Worm (Caenorhabditis elegans): Measurements from ENCODE around the gene Y43C5B.2.

The Y43C5B.2 gene

ce11 chrIV:10347528-10347927, 4.6 kb downstream of the Y43C5B.2 start (continued):
- TF ChIP-seq lin-35 (GFP tag; optimal IDR thresholded peaks at IDR 0.05) = no peak
- TF ChIP-seq nhr-90 (tag; optimal IDR thresholded peaks at IDR 0.05) = no peak
- TF ChIP-seq ceh-27 (GFP tag; optimal IDR thresholded peaks at IDR 0.05) = no peak

- no peak for TF ChIP-seq nfyb-1 (GFP tag; IDR thresholded peaks at IDR 0.05)
- no peak for TF ChIP-seq K11D2.4 (GFP tag; IDR thresholded peaks at IDR 0.05)
These were observed 5.2 kb downstream of the Y43C5B.2 start for ce11 chrIV:10346948-10347347.

ce11 chrIV:10345990-10346389, 6.2 kb downstream of the Y43C5B.2 start:
- peak; percentile 5 for TF ChIP-seq lin-40 (tag; optimal IDR thresholded peaks at IDR 0.05)
- peak; percentile 56; the same call in 1 of the 2 replicates for TF ChIP-seq hmg-1.2 (GFP tag; IDR thresholded peaks at IDR 0.05)
- TF ChIP-seq lag-1 (GFP tag; IDR thresholded peaks at IDR 0.05) = no peak
- TF ChIP-seq snpc-1.3 (tag; optimal IDR thresholded peaks at IDR 0.05; ENCODE audit: insufficient read depth) = no peak
- no peak for TF ChIP-seq F22D6.2 (tag; optimal IDR thresholded peaks at IDR 0.05)
- TF ChIP-seq F57A8.1 (GFP tag; optimal IDR thresholded peaks at IDR 0.05) = no peak
- no peak for TF ChIP-seq C17E4.6 (GFP tag; IDR thresholded peaks at IDR 0.05)
- peak; percentile 43 for TF ChIP-seq K12H6.12 (tag; optimal IDR thresholded peaks at IDR 0.05)
- no peak for TF ChIP-seq madf-10 (tag; optimal IDR thresholded peaks at IDR 0.05)
- TF ChIP-seq ceh-58 (GFP tag; IDR thresholded peaks at IDR 0.05) = no peak
- TF ChIP-seq atf-7 (tag; optimal IDR thresholded peaks at IDR 0.05) = no peak
- TF ChIP-seq ztf-28 (GFP tag; IDR thresholded peaks at IDR 0.05) = no peak
- TF ChIP-seq B0261.1 (tag; optimal IDR thresholded peaks at IDR 0.05) = no peak
- TF ChIP-seq ceh-40 (GFP tag; IDR thresholded peaks at IDR 0.05) = no peak
- TF ChIP-seq athp-1 (tag; optimal IDR thresholded peaks at IDR 0.05) = no peak
- TF ChIP-seq let-526 (GFP tag; IDR thresholded peaks at IDR 0.05) = no peak

- no peak for TF ChIP-seq nhr-120 (GFP tag; IDR thresholded peaks at IDR 0.05)
- no peak for TF ChIP-seq lir-1 (GFP tag; conservative IDR thresholded peaks at IDR 0.05)
- no peak for TF ChIP-seq zfh-2 (GFP tag; conservative IDR thresholded peaks at IDR 0.05)
- TF ChIP-seq F37B4.10 (GFP tag; IDR thresholded peaks at IDR 0.05) = no peak
- TF ChIP-seq F49E8.2 (tag; optimal IDR thresholded peaks at IDR 0.05; ENCODE audit: insufficient read depth) = no peak
These were observed 6.7 kb downstream of the Y43C5B.2 start for ce11 chrIV:10345486-10345885.

ce11 chrIV:10344621-10345020, 7.5 kb downstream of the Y43C5B.2 start:
- no peak for TF ChIP-seq F10E7.11 (tag; optimal IDR thresholded peaks at IDR 0.05)
- peak; percentile 47; the same call in 1 of the 2 replicates for TF ChIP-seq zfh-2 (GFP tag; conservative IDR thresholded peaks at IDR 0.05)
- TF ChIP-seq K12H6.12 (tag; optimal IDR thresholded peaks at IDR 0.05) = peak; percentile 40
- no peak for TF ChIP-seq ztf-6 (GFP tag; IDR thresholded peaks at IDR 0.05)
- no peak for TF ChIP-seq nfya-1 (tag; optimal IDR thresholded peaks at IDR 0.05; ENCODE audit: borderline replicate concordance, insufficient read depth)
- TF ChIP-seq chd-7 (tag; optimal IDR thresholded peaks at IDR 0.05) = peak; percentile 5
- peak in 1 of 3 experiments; percentile 52 for TF ChIP-seq lin-35 (GFP tag; optimal IDR thresholded peaks at IDR 0.05)
- no peak for TF ChIP-seq gei-17 (GFP tag; optimal IDR thresholded peaks at IDR 0.05)
- TF ChIP-seq tbx-9 (tag; optimal IDR thresholded peaks at IDR 0.05; ENCODE audit: borderline replicate concordance) = no peak
- TF ChIP-seq snpc-4 (GFP tag; optimal IDR thresholded peaks at IDR 0.05) = no peak
- no peak for TF ChIP-seq snpc-4 (tag; optimal IDR thresholded peaks at IDR 0.05)
- TF ChIP-seq dox-1 (GFP tag; IDR thresholded peaks at IDR 0.05) = no peak
